Fruit fly (Drosophila melanogaster) whole organism, embryonic: Measurements from ENCODE around the gene sa.

ENCODE experiments used
- Asciz ChIP-seq: fragments of 200-800 bp; sonication (Bioruptor generic); optimal IDR thresholded peaks from 2 replicates; lab custom pipeline; 2017; ENCODE audit warnings: missing biosample characterization, mild to moderate bottlenecking, missing genetic modification characterization, missing genetic modification reagents
- Atf-2 ChIP-seq: fragments of 200-800 bp; sonication (Bioruptor generic); optimal IDR thresholded peaks from 2 replicates; lab custom pipeline; 2016; ENCODE audit warnings: missing biosample characterization, missing genetic modification characterization
- BEAF-32 ChIP-seq: fragments of 200-800 bp; sonication (Bioruptor generic); optimal IDR thresholded peaks from 3 replicates; lab custom pipeline; 2017; ENCODE audit warnings: missing biosample characterization, missing genetic modification characterization, mild to moderate bottlenecking, moderate library complexity, missing genetic modification reagents
- CG10979 ChIP-seq: fragments of 200-800 bp; sonication (Bioruptor generic); optimal IDR thresholded peaks from 2 replicates; lab custom pipeline; 2018; ENCODE audit warnings: missing biosample characterization, mild to moderate bottlenecking, missing genetic modification characterization, moderate library complexity
- CG12236 ChIP-seq: fragments of 200-800 bp; sonication (Bioruptor generic); optimal IDR thresholded peaks from 2 replicates; lab custom pipeline; 2016; ENCODE audit warnings: missing biosample characterization, missing genetic modification characterization
- CG12659 ChIP-seq: fragments of 200-800 bp; sonication (Bioruptor generic); optimal IDR thresholded peaks from 3 replicates; lab custom pipeline; 2017; ENCODE audit warnings: mild to moderate bottlenecking, missing biosample characterization, missing genetic modification reagents, missing genetic modification characterization
- CG14965 ChIP-seq: fragments of 200-800 bp; sonication (Bioruptor generic); optimal IDR thresholded peaks from 2 replicates; lab custom pipeline; 2016; ENCODE audit warnings: missing biosample characterization, missing genetic modification characterization, borderline replicate concordance
- CG17361 ChIP-seq: fragments of 200-800 bp; sonication (Bioruptor generic); IDR thresholded peaks from 3 replicates; pipeline ENCODE4 v1.3.6; 2022; ENCODE audit warnings: missing biosample characterization, missing genetic modification characterization
- CG17568 ChIP-seq: fragments of 200-800 bp; sonication (Bioruptor generic); optimal IDR thresholded peaks from 2 replicates; lab custom pipeline; 2018; ENCODE audit warnings: missing biosample characterization, mild to moderate bottlenecking, missing genetic modification characterization, moderate library complexity
- CG18619 ChIP-seq: fragments of 200-800 bp; sonication (Bioruptor generic); optimal IDR thresholded peaks from 3 replicates; lab custom pipeline; 2017; ENCODE audit warnings: missing biosample characterization, mild to moderate bottlenecking, missing genetic modification characterization
- CG18764 ChIP-seq: fragments of 200-800 bp; sonication (Bioruptor generic); optimal IDR thresholded peaks from 3 replicates; lab custom pipeline; 2016; ENCODE audit warnings: missing biosample characterization, missing genetic modification characterization
- CG2202 ChIP-seq: fragments of 200-800 bp; sonication (Bioruptor generic); optimal IDR thresholded peaks from 2 replicates; lab custom pipeline; 2018; ENCODE audit warnings: missing biosample characterization, mild to moderate bottlenecking, missing genetic modification characterization
- CG2678 ChIP-seq: fragments of 200-800 bp; sonication (Bioruptor generic); optimal IDR thresholded peaks from 3 replicates; lab custom pipeline; 2019; ENCODE audit warnings: missing biosample characterization, mild to moderate bottlenecking, missing genetic modification characterization, moderate library complexity
- CG2712 ChIP-seq: fragments of 200-800 bp; optimal IDR thresholded peaks from 3 replicates; lab custom pipeline; 2019; ENCODE audit warnings: missing biosample characterization, mild to moderate bottlenecking, missing genetic modification characterization, moderate library complexity
- CG2875 ChIP-seq: fragments of 200-800 bp; sonication (Bioruptor generic); optimal IDR thresholded peaks from 2 replicates; lab custom pipeline; 2017; ENCODE audit warnings: missing biosample characterization, mild to moderate bottlenecking, missing genetic modification characterization, missing genetic modification reagents
- CG34224 ChIP-seq: fragments of 200-800 bp; sonication (Bioruptor generic); IDR thresholded peaks from 3 replicates; pipeline ENCODE4 v1.3.6; 2022; ENCODE audit warnings: missing biosample characterization, missing genetic modification characterization; ENCODE audit not compliant: partially characterized antibody
- CG34422 ChIP-seq: fragments of 200-800 bp; sonication (Bioruptor generic); IDR thresholded peaks from 3 replicates; pipeline ENCODE4 v1.3.6; 2022; ENCODE audit warnings: missing biosample characterization, missing genetic modification characterization
- CG3847 ChIP-seq: fragments of 200-800 bp; sonication (Bioruptor generic); IDR thresholded peaks from 2 replicates; pipeline ENCODE4 v1.3.6; 2022; ENCODE audit warnings: missing biosample characterization, missing genetic modification characterization
- CG6791 ChIP-seq: fragments of 200-800 bp; sonication (Bioruptor generic); IDR thresholded peaks from 3 replicates; pipeline ENCODE4 v1.3.6; 2022; ENCODE audit warnings: missing biosample characterization, missing genetic modification characterization; ENCODE audit not compliant: partially characterized antibody
- CG7928 ChIP-seq: fragments of 200-800 bp; sonication (Bioruptor generic); optimal IDR thresholded peaks from 2 replicates; lab custom pipeline; 2017; ENCODE audit warnings: missing biosample characterization, mild to moderate bottlenecking, missing genetic modification characterization
- CG8281 ChIP-seq: fragments of 200-800 bp; sonication (Bioruptor generic); optimal IDR thresholded peaks from 2 replicates; lab custom pipeline; 2018; ENCODE audit warnings: missing biosample characterization, mild to moderate bottlenecking, missing genetic modification characterization, moderate library complexity
- CHES-1-like ChIP-seq: fragments of 200-800 bp; sonication (Bioruptor generic); optimal IDR thresholded peaks from 2 replicates; lab custom pipeline; 2016; ENCODE audit warnings: missing biosample characterization, missing genetic modification characterization
- D19A ChIP-seq: fragments of 200-800 bp; optimal IDR thresholded peaks from 3 replicates; lab custom pipeline; 2019; ENCODE audit warnings: missing biosample characterization, mild to moderate bottlenecking, missing genetic modification characterization, moderate library complexity
- Dek ChIP-seq: fragments of 200-800 bp; sonication (Bioruptor generic); optimal IDR thresholded peaks from 3 replicates; lab custom pipeline; 2019; ENCODE audit warnings: missing biosample characterization, mild to moderate bottlenecking, missing genetic modification characterization, moderate library complexity
- Dll ChIP-seq: fragments of 200-800 bp; sonication (Bioruptor generic); IDR thresholded peaks from 4 replicates; pipeline ENCODE4 v1.3.6; 2022; ENCODE audit warnings: missing biosample characterization, missing genetic modification characterization; ENCODE audit not compliant: partially characterized antibody
- Dp ChIP-seq: fragments of 200-800 bp; sonication (Bioruptor generic); optimal IDR thresholded peaks from 2 replicates; lab custom pipeline; 2018; ENCODE audit warnings: missing biosample characterization, mild to moderate bottlenecking, missing genetic modification characterization, moderate library complexity
- HLH3B ChIP-seq: fragments of 200-800 bp; sonication (Bioruptor generic); IDR thresholded peaks from 2 replicates; pipeline ENCODE4 v1.3.6; 2022; ENCODE audit warnings: missing biosample characterization, missing genetic modification characterization
- Med ChIP-seq: fragments of 200-800 bp; sonication (Bioruptor generic); peaks from one replicate; lab custom pipeline; 2016; ENCODE audit warnings: missing biosample characterization, missing genetic modification characterization, mild to moderate bottlenecking, inconsistent platforms, moderate library complexity
- NC2β ChIP-seq: fragments of 200-800 bp; sonication (Bioruptor generic); optimal IDR thresholded peaks from 2 replicates; lab custom pipeline; 2016; ENCODE audit warnings: missing biosample characterization, missing genetic modification characterization
- Oli ChIP-seq: fragments of 200-800 bp; sonication (Bioruptor generic); optimal IDR thresholded peaks from 2 replicates; lab custom pipeline; 2018; ENCODE audit warnings: missing biosample characterization, mild to moderate bottlenecking, missing genetic modification characterization, moderate library complexity
- Sry-δ ChIP-seq: fragments of 200-800 bp; sonication (Bioruptor generic); optimal IDR thresholded peaks from 2 replicates; lab custom pipeline; 2016; ENCODE audit warnings: missing biosample characterization, missing genetic modification characterization
- ash1 ChIP-seq: fragments of 200-800 bp; sonication (Bioruptor generic); optimal IDR thresholded peaks from 2 replicates; lab custom pipeline; 2018; ENCODE audit warnings: missing biosample characterization, mild to moderate bottlenecking, missing genetic modification characterization
- az2 ChIP-seq: fragments of 200-800 bp; sonication (Bioruptor generic); optimal IDR thresholded peaks from 3 replicates; lab custom pipeline; 2016; ENCODE audit warnings: missing biosample characterization, missing genetic modification characterization
- bab2 ChIP-seq: fragments of 200-800 bp; sonication (Bioruptor generic); optimal IDR thresholded peaks from 2 replicates; lab custom pipeline; 2016; ENCODE audit warnings: missing biosample characterization, missing genetic modification characterization
- cato ChIP-seq: fragments of 200-800 bp; sonication (Bioruptor generic); optimal IDR thresholded peaks from 2 replicates; lab custom pipeline; 2016; ENCODE audit warnings: missing biosample characterization, missing genetic modification characterization, borderline replicate concordance
- fd64A ChIP-seq: fragments of 200-800 bp; sonication (Bioruptor generic); optimal IDR thresholded peaks from 3 replicates; lab custom pipeline; 2018; ENCODE audit warnings: missing biosample characterization, mild to moderate bottlenecking, missing genetic modification characterization
- gfzf ChIP-seq: fragments of 200-800 bp; sonication (Bioruptor generic); optimal IDR thresholded peaks from 2 replicates; lab custom pipeline; 2016; ENCODE audit warnings: missing biosample characterization, mild to moderate bottlenecking, missing genetic modification characterization, moderate library complexity
- grau ChIP-seq: fragments of 200-800 bp; optimal IDR thresholded peaks from 3 replicates; lab custom pipeline; 2019; ENCODE audit warnings: missing biosample characterization, mild to moderate bottlenecking, missing genetic modification characterization, moderate library complexity
- ind ChIP-seq: fragments of 200-800 bp; sonication (Bioruptor generic); optimal IDR thresholded peaks from 3 replicates; lab custom pipeline; 2016; ENCODE audit warnings: missing biosample characterization, missing genetic modification characterization
- kah ChIP-seq: fragments of 200-800 bp; sonication (Bioruptor generic); optimal IDR thresholded peaks from 2 replicates; lab custom pipeline; 2018; ENCODE audit warnings: missing biosample characterization, mild to moderate bottlenecking, missing genetic modification characterization
- kay ChIP-seq: fragments of 200-800 bp; sonication (Bioruptor generic); optimal IDR thresholded peaks from 2 replicates; lab custom pipeline; 2016; ENCODE audit warnings: missing biosample characterization, missing genetic modification characterization
- klu ChIP-seq: fragments of 200-800 bp; sonication (Bioruptor generic); IDR thresholded peaks from 2 replicates; pipeline ENCODE4 v1.3.6; 2022; ENCODE audit warnings: missing biosample characterization, missing genetic modification characterization
- knrl ChIP-seq: fragments of 200-800 bp; sonication (Bioruptor generic); IDR thresholded peaks from 3 replicates; pipeline ENCODE4 v1.3.6; 2022; ENCODE audit warnings: missing biosample characterization, missing genetic modification characterization; ENCODE audit not compliant: partially characterized antibody
- nerfin-1 ChIP-seq: fragments of 200-800 bp; sonication (Bioruptor generic); optimal IDR thresholded peaks from 3 replicates; lab custom pipeline; 2019; ENCODE audit warnings: missing biosample characterization, mild to moderate bottlenecking, missing genetic modification characterization, moderate library complexity
- pho ChIP-seq: fragments of 200-800 bp; sonication (Bioruptor generic); optimal IDR thresholded peaks from 2 replicates; lab custom pipeline; 2016; ENCODE audit warnings: missing biosample characterization, missing genetic modification characterization
- sc ChIP-seq, 3 experiments: fragments of >200 bp in 2 of 3; fragments of 200-800 bp in 1 of 3; sonication (Bioruptor generic) in 1 of 3; optimal IDR thresholded peaks; 2 replicates in 2 of 3; 3 replicates in 1 of 3; lab custom pipeline; 2017; ENCODE audit warnings: mild to moderate bottlenecking in 1 of 3, missing biosample characterization in 1 of 3, missing genetic modification characterization in 1 of 3, missing genetic modification reagents in 1 of 3
- sisA ChIP-seq: fragments of 200-800 bp; sonication (Bioruptor generic); IDR thresholded peaks from 2 replicates; pipeline ENCODE4 v1.3.6; 2022; ENCODE audit warnings: missing biosample characterization, missing genetic modification characterization
- so ChIP-seq: fragments of 200-800 bp; sonication (Bioruptor generic); IDR thresholded peaks from 3 replicates; pipeline ENCODE4 v1.3.6; 2022; ENCODE audit warnings: missing biosample characterization, missing genetic modification characterization
- tin ChIP-seq: fragments of 200-800 bp; sonication (Bioruptor generic); optimal IDR thresholded peaks from 3 replicates; lab custom pipeline; 2016; ENCODE audit warnings: missing biosample characterization, missing genetic modification characterization

The sa gene

DNA sequence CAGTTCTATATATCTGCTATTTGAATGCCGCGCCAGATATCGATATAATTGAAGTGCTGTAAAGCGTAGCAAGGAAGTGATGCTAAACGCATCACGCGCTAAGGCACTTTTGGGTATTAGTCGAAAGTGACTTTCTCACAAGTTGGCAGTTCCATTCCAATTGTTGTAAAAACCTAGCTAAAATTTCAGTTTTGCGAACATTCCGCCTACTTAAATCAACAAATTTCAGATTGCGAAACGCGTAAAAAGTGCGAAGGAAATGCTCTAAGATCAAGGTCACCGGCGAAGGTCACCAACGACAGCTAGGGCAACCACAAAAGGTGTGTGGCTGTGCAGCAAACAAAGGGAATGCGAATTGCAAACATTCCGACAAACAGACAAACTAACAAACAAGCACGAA, 39.2 kb upstream of the sa start, which contains the start of gene Syx7 (continued):
- TF ChIP-seq HLH3B: no peak
- TF ChIP-seq Dp (GFP tag; lab: Kevin White, UChicago): peak; percentile 100
- no peak for TF ChIP-seq CG18619
- TF ChIP-seq sc (optimal IDR thresholded peaks at IDR 0.05; lab: Kevin White, UChicago): no peak
- no peak for TF ChIP-seq sc (GFP tag; optimal IDR thresholded peaks at IDR 0.05; lab: Kevin White, UChicago)
- peak; percentile 59; the same call in 2 of the 4 replicates for TF ChIP-seq Dll
- TF ChIP-seq nerfin-1 (tag; lab: Kevin White, UChicago): peak; percentile 92
- TF ChIP-seq CG2875 (GFP tag; lab: Kevin White, UChicago): no peak
- no peak for TF ChIP-seq Dek
- peak; percentile 78 for TF ChIP-seq BEAF-32 (GFP tag; lab: Kevin White, UChicago)
- peak; percentile 48 for TF ChIP-seq NC2β
- peak; percentile 62 for TF ChIP-seq CG12659 (GFP tag; lab: Kevin White, UChicago)
- TF ChIP-seq grau (tag; lab: Kevin White, UChicago): no peak
- TF ChIP-seq sisA (GFP tag; lab: Robert Waterston, UW): no peak
- TF ChIP-seq CHES-1-like (GFP tag; lab: Kevin White, UChicago): peak; percentile 63
- TF ChIP-seq Oli (tag; lab: Kevin White, UChicago): no peak
- peak; percentile 94 for TF ChIP-seq gfzf (GFP tag; lab: Kevin White, UChicago)
- TF ChIP-seq CG17568 (GFP tag; lab: Kevin White, UChicago): no peak
- TF ChIP-seq CG18764 (GFP tag; lab: Kevin White, UChicago): no peak
- no peak for TF ChIP-seq CG8281 (tag; lab: Kevin White, UChicago)
- TF ChIP-seq CG3847 (GFP tag; lab: Robert Waterston, UW): peak; percentile 74
- no peak for TF ChIP-seq kah
- no peak for TF ChIP-seq ind (GFP tag; lab: Kevin White, UChicago)
- 0 out of 3 replicates have a peak, but pooled peaks have one; percentile 5 for TF ChIP-seq CG6791 (GFP tag; lab: Robert Waterston, UW)
- peak; percentile 62; the same call in 2 of the 3 replicates for TF ChIP-seq CG34224 (GFP tag; lab: Robert Waterston, UW)
- TF ChIP-seq Sry-δ (GFP tag; lab: Kevin White, UChicago): peak; percentile 68
- TF ChIP-seq knrl (GFP tag; lab: Robert Waterston, UW): peak; percentile 51; the same call in 1 of the 3 replicates
- no peak for TF ChIP-seq kay (GFP tag; lab: Kevin White, UChicago)
- peak; percentile 40 for TF ChIP-seq CG2712 (tag; lab: Kevin White, UChicago)
- TF ChIP-seq bab2 (GFP tag; lab: Kevin White, UChicago): peak; percentile 26
- TF ChIP-seq CG34422 (GFP tag; lab: Robert Waterston, UW): peak; percentile 51; the same call in 1 of the 3 replicates
- TF ChIP-seq tin (GFP tag; lab: Kevin White, UChicago): peak; percentile 32
- TF ChIP-seq CG2202 (tag; lab: Kevin White, UChicago): no peak
- TF ChIP-seq CG17361 (GFP tag; lab: Robert Waterston, UW): no peak
- TF ChIP-seq CG7928 (GFP tag; lab: Kevin White, UChicago): no peak
- TF ChIP-seq Atf-2: peak; percentile 1
- no peak for TF ChIP-seq ash1 (GFP tag; lab: Kevin White, UChicago)
- TF ChIP-seq Med (GFP tag; lab: Kevin White, UChicago): peak; percentile 94
- no peak for TF ChIP-seq klu (GFP tag; lab: Robert Waterston, UW)
- TF ChIP-seq pho: peak; percentile 3
- TF ChIP-seq CG2678 (tag; lab: Kevin White, UChicago): no peak
- TF ChIP-seq CG10979 (tag; lab: Kevin White, UChicago): no peak
- no peak for TF ChIP-seq cato
- TF ChIP-seq D19A (tag; lab: Kevin White, UChicago): no peak
- no peak for TF ChIP-seq fd64A (GFP tag; lab: Kevin White, UChicago)
- no peak for TF ChIP-seq az2 (GFP tag; lab: Kevin White, UChicago)
- TF ChIP-seq so (GFP tag; lab: Robert Waterston, UW): no peak
- no peak for TF ChIP-seq CG12236
- no peak for TF ChIP-seq Asciz (GFP tag; lab: Kevin White, UChicago)
- no peak for TF ChIP-seq CG14965 (GFP tag; lab: Kevin White, UChicago)
